Fruit fly (Drosophila melanogaster): ENCODE data around the gene CG34150.

CG34150 gene

DNA sequence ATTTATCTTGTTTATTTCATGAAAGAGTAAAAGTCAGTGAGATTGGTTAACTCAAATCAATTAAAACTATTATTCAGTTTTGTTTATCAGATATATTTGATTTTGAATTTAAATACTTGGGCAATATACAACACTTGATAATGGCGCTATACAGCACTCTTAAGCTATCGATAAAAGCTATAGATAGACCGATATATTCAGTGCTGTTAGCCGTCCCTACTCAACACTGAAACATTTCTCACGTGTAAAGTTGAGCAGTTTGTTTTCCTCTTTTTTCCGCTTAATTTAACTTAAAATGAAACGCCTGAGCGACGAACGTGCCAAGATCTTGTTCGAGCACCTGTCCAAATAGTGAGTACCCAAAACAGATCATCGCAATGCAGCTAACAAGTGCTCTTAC is 36.4 kb downstream of the CG34150 start, which contains the start of gene CG7006 (continued):
- TF ChIP-seq CG9437 (GFP tag; optimal IDR thresholded peaks at IDR 0.05): peak; percentile 26
- peak; percentile 65 for TF ChIP-seq CG4854 (GFP tag; optimal IDR thresholded peaks at IDR 0.05)
- peak; percentile 84 for TF ChIP-seq maf-S (GFP tag; optimal IDR thresholded peaks at IDR 0.05)
- TF ChIP-seq tll (GFP tag; optimal IDR thresholded peaks at IDR 0.05): no peak
- TF ChIP-seq sna (GFP tag; IDR thresholded peaks at IDR 0.05; ENCODE audit: partially characterized antibody): peak; percentile 58; the same call in 1 of the 2 replicates
- peak; percentile 77 for TF ChIP-seq ci (GFP tag; IDR thresholded peaks at IDR 0.05)
- peak in 1 of 2 experiments; percentile 13 for TF ChIP-seq insv (GFP tag; optimal IDR thresholded peaks at IDR 0.05)
- TF ChIP-seq HLH54F (GFP tag; optimal IDR thresholded peaks at IDR 0.05): peak; percentile 87
- TF ChIP-seq CG10431 (GFP tag; optimal IDR thresholded peaks at IDR 0.05): no peak
- 0 out of 3 replicates have a peak, but pooled peaks have one; percentile 18 for TF ChIP-seq otp (GFP tag; IDR thresholded peaks at IDR 0.05)
- peak; percentile 34 for TF ChIP-seq disco-r (GFP tag; optimal IDR thresholded peaks at IDR 0.05)
- TF ChIP-seq Sin3A (optimal IDR thresholded peaks at IDR 0.05): peak; percentile 2
- TF ChIP-seq pan (optimal IDR thresholded peaks at IDR 0.05): no peak
- TF ChIP-seq pan (GFP tag; optimal IDR thresholded peaks at IDR 0.05 in 1 of 2, IDR thresholded peaks at IDR 0.05 in 1 of 2): peak in 1 of 2 experiments; percentile 60
- no peak for TF ChIP-seq cas (GFP tag; IDR thresholded peaks at IDR 0.05)
- no peak for TF ChIP-seq stc (GFP tag; IDR thresholded peaks at IDR 0.05)
- no peak for TF ChIP-seq CG10147 (GFP tag; optimal IDR thresholded peaks at IDR 0.05)
- peak; percentile 43; the same call in 1 of the 3 replicates for TF ChIP-seq hb (GFP tag; IDR thresholded peaks at IDR 0.05; ENCODE audit: partially characterized antibody)
- TF ChIP-seq Xrp1 (GFP tag; IDR thresholded peaks at IDR 0.05): peak; percentile 79
- peak; percentile 74 for TF ChIP-seq trem (tag; optimal IDR thresholded peaks at IDR 0.05)
- TF ChIP-seq CG12236 (GFP tag; optimal IDR thresholded peaks at IDR 0.05): no peak
- peak; percentile 14; the same call in 1 of the 2 replicates for TF ChIP-seq CG17328 (GFP tag; IDR thresholded peaks at IDR 0.05)
- peak; percentile 55 for TF ChIP-seq Usf (GFP tag; optimal IDR thresholded peaks at IDR 0.05)
- no peak for TF ChIP-seq Eip74EF (GFP tag; optimal IDR thresholded peaks at IDR 0.05)
- TF ChIP-seq CG3065 (GFP tag; optimal IDR thresholded peaks at IDR 0.05): peak; percentile 49
- no peak for TF ChIP-seq lbe (GFP tag; optimal IDR thresholded peaks at IDR 0.05)
- peak; percentile 48 for TF ChIP-seq Atf3 (GFP tag; optimal IDR thresholded peaks at IDR 0.05)
- peak; percentile 50 for TF ChIP-seq CG13123 (GFP tag; optimal IDR thresholded peaks at IDR 0.05)
- TF ChIP-seq Six4 (GFP tag; optimal IDR thresholded peaks at IDR 0.05): peak; percentile 35
- no peak for TF ChIP-seq br (optimal IDR thresholded peaks at IDR 0.05)
- peak; percentile 86 for TF ChIP-seq CG1647 (GFP tag; optimal IDR thresholded peaks at IDR 0.05)
- peak; percentile 81 for TF ChIP-seq MBD-R2 (GFP tag; IDR thresholded peaks at IDR 0.05)
- TF ChIP-seq sr (GFP tag; IDR thresholded peaks at IDR 0.05): no peak
- TF ChIP-seq luna (GFP tag; optimal IDR thresholded peaks at IDR 0.05): peak; percentile 16
- TF ChIP-seq p53 (GFP tag; optimal IDR thresholded peaks at IDR 0.05): peak; percentile 15
- no peak for TF ChIP-seq hth (optimal IDR thresholded peaks at IDR 0.05)
- peak; percentile 50; the same call in 1 of the 2 replicates for TF ChIP-seq CG32772 (GFP tag; IDR thresholded peaks at IDR 0.05)
- TF ChIP-seq CG11085 (GFP tag; IDR thresholded peaks at IDR 0.05): peak; percentile 66
- no peak for TF ChIP-seq seq (GFP tag; IDR thresholded peaks at IDR 0.05)
- TF ChIP-seq row (GFP tag; IDR thresholded peaks at IDR 0.05): peak; percentile 27; the same call in 1 of the 3 replicates
- no peak for TF ChIP-seq fd64A (GFP tag; optimal IDR thresholded peaks at IDR 0.05)
- TF ChIP-seq fd102C (GFP tag; optimal IDR thresholded peaks at IDR 0.05): no peak
- TF ChIP-seq Dfd (GFP tag; optimal IDR thresholded peaks at IDR 0.05): no peak
- no peak for TF ChIP-seq tio (GFP tag; optimal IDR thresholded peaks at IDR 0.05)
- peak; percentile 58 for TF ChIP-seq pum (GFP tag; optimal IDR thresholded peaks at IDR 0.05)
- peak; percentile 45 for TF ChIP-seq az2 (GFP tag; optimal IDR thresholded peaks at IDR 0.05)
- peak; percentile 58 for TF ChIP-seq Atf-2 (GFP tag; optimal IDR thresholded peaks at IDR 0.05)
- TF ChIP-seq Mes4 (GFP tag; optimal IDR thresholded peaks at IDR 0.05): peak; percentile 35
- TF ChIP-seq E2f2 (GFP tag; IDR thresholded peaks at IDR 0.05): peak; percentile 96
- TF ChIP-seq slou (GFP tag; optimal IDR thresholded peaks at IDR 0.05): peak; percentile 67
- TF ChIP-seq trh (GFP tag; optimal IDR thresholded peaks at IDR 0.05): peak; percentile 55
- no peak for TF ChIP-seq ham (GFP tag; IDR thresholded peaks at IDR 0.05)
- no peak for TF ChIP-seq Oli (tag; optimal IDR thresholded peaks at IDR 0.05)

Measured in whole organism, embryonic.